Worm (Caenorhabditis elegans): Measurements from ENCODE around the gene C05D12.4.

The C05D12.4 gene

ce11 chrII:11427322-11427721, 4.4 kb upstream of the C05D12.4 start:
- TF ChIP-seq lin-14 (GFP tag; optimal IDR thresholded peaks at IDR 0.05) (no peak), C04F5.9 (tag; optimal IDR thresholded peaks at IDR 0.05) (no peak), vab-15 (tag; optimal IDR thresholded peaks at IDR 0.05) (no peak), nhr-12 (tag; optimal IDR thresholded peaks at IDR 0.05) (no peak), jun-1 (tag; optimal IDR thresholded peaks at IDR 0.05) (no peak), ets-5 (GFP tag; IDR thresholded peaks at IDR 0.05) (no peak), lir-3 (tag; optimal IDR thresholded peaks at IDR 0.05; ENCODE audit: poor library complexity) (no peak), dsc-1 (tag; optimal IDR thresholded peaks at IDR 0.05) (no peak), ztf-4 (tag; optimal IDR thresholded peaks at IDR 0.05) (no peak), hlh-17 (GFP tag; optimal IDR thresholded peaks at IDR 0.05; ENCODE audit: borderline replicate concordance) (no peak), fkh-8 (tag; optimal IDR thresholded peaks at IDR 0.05) (no peak), zip-4 (GFP tag; optimal IDR thresholded peaks at IDR 0.05) (no peak), aly-2 (tag; optimal IDR thresholded peaks at IDR 0.05) (no peak), hpl-2 (GFP tag; optimal IDR thresholded peaks at IDR 0.05) (no peak), snu-23 (GFP tag; optimal IDR thresholded peaks at IDR 0.05) (no peak), nhr-90 (tag; optimal IDR thresholded peaks at IDR 0.05; ENCODE audit: poor library complexity) (no peak)

ce11 chrII:11428599-11428998, 3.1 kb upstream of the C05D12.4 start:
- TF ChIP-seq elt-2 (tag; optimal IDR thresholded peaks at IDR 0.05): peak; percentile 10
- TF ChIP-seq hlh-17 (GFP tag; optimal IDR thresholded peaks at IDR 0.05; ENCODE audit: borderline replicate concordance): no peak
- no peak for TF ChIP-seq dsc-1 (tag; optimal IDR thresholded peaks at IDR 0.05)
- no peak for TF ChIP-seq zag-1 (tag; optimal IDR thresholded peaks at IDR 0.05)
- no peak for TF ChIP-seq ama-1 (optimal IDR thresholded peaks at IDR 0.05)

- TF ChIP-seq hlh-4 (tag; optimal IDR thresholded peaks at IDR 0.05) (no peak), lsy-2 (tag; optimal IDR thresholded peaks at IDR 0.05) (no peak)
Measured at ce11 chrII:11433942-11434341, 2.3 kb downstream of the C05D12.4 start, which contains the start of gene C05D12.5. Gene C05D12.5 (plus strand): TSS chrII:11434242.

- TF ChIP-seq aha-1 (tag; optimal IDR thresholded peaks at IDR 0.05): no peak
- peak in 1 of 2 experiments; percentile 12 for TF ChIP-seq lin-35 (GFP tag; optimal IDR thresholded peaks at IDR 0.05)
Measured at ce11 chrII:11438417-11438816, 6.7 kb downstream of the C05D12.4 start, which contains the start of gene vha-6. Gene vha-6 (minus strand): TSS chrII:11438452.

- TF ChIP-seq tbx-2 (tag; optimal IDR thresholded peaks at IDR 0.05): no peak
- TF ChIP-seq nhr-20 (tag; optimal IDR thresholded peaks at IDR 0.05): peak; percentile 52
- no peak for TF ChIP-seq pqm-1 (tag; optimal IDR thresholded peaks at IDR 0.05)
- no peak for TF ChIP-seq egl-13 (tag; optimal IDR thresholded peaks at IDR 0.05)
- TF ChIP-seq tlp-1 (tag; optimal IDR thresholded peaks at IDR 0.05): no peak
- no peak for TF ChIP-seq unc-86 (tag; optimal IDR thresholded peaks at IDR 0.05)
- TF ChIP-seq C16A3.4 (tag; optimal IDR thresholded peaks at IDR 0.05): peak; percentile 54
- no peak for TF ChIP-seq lin-13 (GFP tag; optimal IDR thresholded peaks at IDR 0.05)
- TF ChIP-seq grh-1 (GFP tag; IDR thresholded peaks at IDR 0.05): no peak
- TF ChIP-seq nhr-19 (GFP tag; conservative IDR thresholded peaks at IDR 0.05): no peak
- no peak for TF ChIP-seq ces-1 (GFP tag; optimal IDR thresholded peaks at IDR 0.05)
- no peak for TF ChIP-seq egl-27 (tag; optimal IDR thresholded peaks at IDR 0.05)
- TF ChIP-seq elt-3 (tag; optimal IDR thresholded peaks at IDR 0.05): no peak
- peak; percentile 10 for TF ChIP-seq lin-39 (tag; optimal IDR thresholded peaks at IDR 0.05)
- TF ChIP-seq C04F5.9 (tag; optimal IDR thresholded peaks at IDR 0.05): no peak
- TF ChIP-seq elt-2 (tag; optimal IDR thresholded peaks at IDR 0.05): no peak
- no peak for TF ChIP-seq ceh-8 (GFP tag; optimal IDR thresholded peaks at IDR 0.05)
- peak; percentile 4 for TF ChIP-seq fkh-8 (tag; optimal IDR thresholded peaks at IDR 0.05)
- peak; percentile 71 for TF ChIP-seq blmp-1 (tag; optimal IDR thresholded peaks at IDR 0.05)
- TF ChIP-seq sptf-1 (tag; optimal IDR thresholded peaks at IDR 0.05): no peak
- TF ChIP-seq dpl-1 (GFP tag; optimal IDR thresholded peaks at IDR 0.05): peak; percentile 80 to 90 (median 89)
- TF ChIP-seq nhr-237 (tag; optimal IDR thresholded peaks at IDR 0.05): no peak
- TF ChIP-seq fkh-10 (GFP tag; optimal IDR thresholded peaks at IDR 0.05): no peak
- peak; percentile 53 to 85 for TF ChIP-seq lsy-2 (tag; optimal IDR thresholded peaks at IDR 0.05)
- peak; percentile 7 for TF ChIP-seq snpc-4 (tag; optimal IDR thresholded peaks at IDR 0.05)
- peak; percentile 61 for TF ChIP-seq lin-14 (GFP tag; optimal IDR thresholded peaks at IDR 0.05)
- TF ChIP-seq nhr-11 (tag; optimal IDR thresholded peaks at IDR 0.05): no peak
- TF ChIP-seq ceh-63 (GFP tag; optimal IDR thresholded peaks at IDR 0.05): no peak
- TF ChIP-seq vab-15 (tag; optimal IDR thresholded peaks at IDR 0.05): peak; percentile 74
Measured at ce11 chrII:11440265-11440664, 8.6 kb downstream of the C05D12.4 start, which contains the start of gene VW02B12L.2. Gene VW02B12L.2 (minus strand): TSS chrII:11440329.

Data from whole organism, L1 larva.